Worm (Caenorhabditis elegans): ENCODE results near the gene cpg-23.

DNA sequence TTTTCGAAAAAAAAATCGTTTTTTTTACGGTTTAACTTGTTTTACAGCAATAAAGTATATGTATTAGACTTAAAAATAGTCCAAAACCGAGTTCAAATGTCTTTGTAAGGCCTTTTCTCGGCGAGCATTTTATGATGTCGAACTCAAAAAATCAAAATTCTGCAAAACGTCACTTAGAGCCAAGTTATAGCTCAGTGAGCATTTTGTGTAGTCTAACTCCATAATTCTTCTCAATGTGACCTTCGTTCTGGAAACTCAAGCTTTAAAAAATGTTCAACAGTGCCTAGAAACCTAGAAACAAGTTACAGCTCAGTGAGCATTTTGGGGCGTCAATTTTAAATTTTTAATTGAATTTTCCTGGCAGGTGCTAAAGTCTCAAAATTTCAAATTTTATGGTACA lies 35.1 kb downstream of the cpg-23 start:
- no peak for TF ChIP-seq lin-39 (tag; optimal IDR thresholded peaks at IDR 0.05)
- no peak for TF ChIP-seq nhr-11 (tag; optimal IDR thresholded peaks at IDR 0.05)
- TF ChIP-seq snpc-4 (tag; optimal IDR thresholded peaks at IDR 0.05) = no peak
- TF ChIP-seq unc-130 (tag; optimal IDR thresholded peaks at IDR 0.05) = no peak

Measured in whole organism, L1 larva.